Fruit fly (Drosophila melanogaster) whole organism, wandering third instar larva: ENCODE measurements around the gene CG5510.

Source experiments
- psq ChIP-seq: fragments of 200-800 bp; sonication (Bioruptor generic); optimal IDR thresholded peaks from 3 replicates; lab custom pipeline; 2017; ENCODE audit warnings: missing biosample characterization, mild to moderate bottlenecking, missing genetic modification characterization, moderate library complexity
- tai ChIP-seq: sonication (Bioruptor generic); optimal IDR thresholded peaks from 2 replicates; lab custom pipeline; 2016; ENCODE audit warnings: missing biosample characterization, missing genetic modification characterization

- TF ChIP-seq psq (GFP tag; lab: Kevin White, UChicago) (peak; percentile 82), tai (no peak)
Observed at dm6 chr3R:24161173-24161811, 8.1 kb downstream of the CG5510 start, which contains the start of the genes Myo95E and TBC1d7.
